Worm (Caenorhabditis elegans): Measurements from ENCODE around the gene T14B4.19.

DNA sequence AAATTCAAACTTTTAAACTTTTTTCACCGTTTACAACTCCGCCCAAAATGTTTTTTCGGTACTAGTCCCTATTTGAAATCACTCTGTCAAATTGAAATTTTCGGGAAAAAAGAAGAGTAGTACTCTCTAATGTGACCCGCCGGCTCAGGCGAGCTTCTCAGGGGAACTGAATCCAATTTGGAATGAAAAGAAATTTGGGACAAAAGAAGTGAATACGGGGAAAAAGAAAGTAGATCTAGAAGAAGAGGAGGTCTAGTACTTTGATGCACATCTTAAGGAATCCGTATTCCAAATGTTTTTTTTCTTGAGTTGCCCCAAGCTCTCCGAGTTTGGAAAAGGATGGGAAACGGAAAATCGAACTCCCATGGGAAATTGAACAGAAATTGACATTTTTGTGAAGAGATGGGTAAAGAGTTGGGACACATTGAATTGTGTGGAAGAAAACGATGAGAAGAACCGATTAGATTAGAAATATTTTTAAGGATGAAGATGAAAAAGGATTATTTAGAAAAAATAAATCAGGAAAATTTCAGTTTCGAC is 6.1 kb downstream of the T14B4.19 start:
- no peak for TF ChIP-seq lin-13 (tag; optimal IDR thresholded peaks at IDR 0.05)
- no peak for TF ChIP-seq lsy-2 (tag; optimal IDR thresholded peaks at IDR 0.05)
- TF ChIP-seq unc-62 (GFP tag; optimal IDR thresholded peaks at IDR 0.05) = no peak
- TF ChIP-seq nhr-12 (tag; optimal IDR thresholded peaks at IDR 0.05) = no peak
- no peak for TF ChIP-seq mab-5 (tag; optimal IDR thresholded peaks at IDR 0.05)
- TF ChIP-seq nhr-237 (tag; optimal IDR thresholded peaks at IDR 0.05) = no peak
- no peak for TF ChIP-seq elt-3 (tag; optimal IDR thresholded peaks at IDR 0.05)
- no peak for TF ChIP-seq cnd-1 (tag; optimal IDR thresholded peaks at IDR 0.05)
- no peak for TF ChIP-seq ham-2 (GFP tag; optimal IDR thresholded peaks at IDR 0.05)

Measured in whole organism, mixed stage, embryonic.